Fruit fly (Drosophila melanogaster) whole organism, embryonic: ENCODE results near the gene loaf.

Experiments
- Atf6 ChIP-seq: fragments of 200-800 bp; sonication (Bioruptor generic); IDR thresholded peaks from 2 replicates; pipeline ENCODE4 v1.3.6; 2022; ENCODE audit warnings: missing biosample characterization, missing genetic modification characterization
- Bgb ChIP-seq: fragments of 200-800 bp; sonication (Bioruptor generic); IDR thresholded peaks from 2 replicates; pipeline ENCODE4 v1.3.6; 2022; ENCODE audit warnings: missing biosample characterization, missing genetic modification characterization; ENCODE audit not compliant: partially characterized antibody
- CG11093 ChIP-seq: fragments of 200-800 bp; sonication (Bioruptor generic); IDR thresholded peaks from 3 replicates; pipeline ENCODE4 v1.3.6; 2022; ENCODE audit warnings: missing biosample characterization, missing genetic modification characterization
- CG12942 ChIP-seq: fragments of 200-800 bp; sonication (Bioruptor generic); optimal IDR thresholded peaks from 3 replicates; lab custom pipeline; 2016; ENCODE audit warnings: missing biosample characterization, missing genetic modification characterization
- CG13624 ChIP-seq: fragments of 200-800 bp; sonication (Bioruptor generic); optimal IDR thresholded peaks from 2 replicates; lab custom pipeline; 2016; ENCODE audit warnings: missing biosample characterization, missing genetic modification characterization
- CG18476 ChIP-seq: fragments of 200-800 bp; sonication (Bioruptor generic); optimal IDR thresholded peaks from 2 replicates; lab custom pipeline; 2016; ENCODE audit warnings: missing biosample characterization, mild to moderate bottlenecking, missing genetic modification characterization
- CG2120 ChIP-seq: fragments of 200-800 bp; sonication (Bioruptor generic); optimal IDR thresholded peaks from 3 replicates; lab custom pipeline; 2016; ENCODE audit warnings: missing biosample characterization, missing genetic modification characterization
- CG34376 ChIP-seq: fragments of 200-800 bp; sonication (Bioruptor generic); optimal IDR thresholded peaks from 2 replicates; lab custom pipeline; 2018; ENCODE audit warnings: missing biosample characterization, mild to moderate bottlenecking, missing genetic modification characterization
- CG3838 ChIP-seq: fragments of 200-800 bp; sonication (Bioruptor generic); optimal IDR thresholded peaks from 3 replicates; lab custom pipeline; 2016; ENCODE audit warnings: missing biosample characterization, missing genetic modification characterization
- CG43689 ChIP-seq: fragments of 200-800 bp; sonication (Bioruptor generic); IDR thresholded peaks from 2 replicates; pipeline ENCODE4 v1.3.6; 2022; ENCODE audit warnings: missing biosample characterization, missing genetic modification characterization
- CG4617 ChIP-seq: fragments of 200-800 bp; sonication (Bioruptor generic); optimal IDR thresholded peaks from 3 replicates; lab custom pipeline; 2016; ENCODE audit warnings: missing biosample characterization, missing genetic modification characterization, borderline replicate concordance
- CG6683 ChIP-seq: fragments of 200-800 bp; sonication (Bioruptor generic); optimal IDR thresholded peaks from 2 replicates; lab custom pipeline; 2017; ENCODE audit warnings: missing biosample characterization, mild to moderate bottlenecking, missing genetic modification characterization, missing genetic modification reagents
- CG6689 ChIP-seq: fragments of 200-800 bp; sonication (Bioruptor generic); IDR thresholded peaks from 2 replicates; pipeline ENCODE4 v1.3.6; 2022; ENCODE audit warnings: missing biosample characterization, missing genetic modification characterization
- CG6791 ChIP-seq: fragments of 200-800 bp; sonication (Bioruptor generic); IDR thresholded peaks from 3 replicates; pipeline ENCODE4 v1.3.6; 2022; ENCODE audit warnings: missing biosample characterization, missing genetic modification characterization; ENCODE audit not compliant: partially characterized antibody
- CG7357 ChIP-seq: fragments of 200-800 bp; sonication (Bioruptor generic); IDR thresholded peaks from 3 replicates; pipeline ENCODE4 v1.3.6; 2022; ENCODE audit warnings: missing biosample characterization, missing genetic modification characterization
- CG7745 ChIP-seq: fragments of 200-800 bp; sonication (Bioruptor generic); optimal IDR thresholded peaks from 2 replicates; lab custom pipeline; 2018; ENCODE audit warnings: missing biosample characterization, mild to moderate bottlenecking, missing genetic modification characterization, moderate library complexity
- CG9797 ChIP-seq: fragments of 200-800 bp; sonication (Bioruptor generic); optimal IDR thresholded peaks from 3 replicates; lab custom pipeline; 2018; ENCODE audit warnings: missing biosample characterization, mild to moderate bottlenecking, missing genetic modification characterization
- CG9876 ChIP-seq: fragments of 200-800 bp; sonication (Bioruptor generic); optimal IDR thresholded peaks from 2 replicates; lab custom pipeline; 2016; ENCODE audit warnings: missing biosample characterization, missing genetic modification characterization
- Dek ChIP-seq: fragments of 200-800 bp; sonication (Bioruptor generic); optimal IDR thresholded peaks from 3 replicates; lab custom pipeline; 2019; ENCODE audit warnings: missing biosample characterization, mild to moderate bottlenecking, missing genetic modification characterization, moderate library complexity
- Dip3 ChIP-seq: fragments of 200-800 bp; sonication (Bioruptor generic); optimal IDR thresholded peaks from 3 replicates; lab custom pipeline; 2016; ENCODE audit warnings: missing biosample characterization, missing genetic modification characterization
- Dp ChIP-seq: fragments of 200-800 bp; sonication (Bioruptor generic); optimal IDR thresholded peaks from 2 replicates; lab custom pipeline; 2018; ENCODE audit warnings: missing biosample characterization, mild to moderate bottlenecking, missing genetic modification characterization, moderate library complexity
- Eip74EF ChIP-seq, 2 experiments: fragments of 200-800 bp in 1 of 2; fragments of >200 bp in 1 of 2; sonication (Bioruptor generic) in 1 of 2; optimal IDR thresholded peaks; 2 replicates each; lab custom pipeline; 2017 to 2019; ENCODE audit warnings: missing biosample characterization in 2 of 2, missing genetic modification characterization in 2 of 2, mild to moderate bottlenecking in 1 of 2, moderate library complexity in 1 of 2
- Gug ChIP-seq: fragments of 200-800 bp; sonication (Bioruptor generic); IDR thresholded peaks from 4 replicates; pipeline ENCODE4 v1.3.6; 2022; ENCODE audit warnings: missing biosample characterization, missing genetic modification characterization
- Hey ChIP-seq: fragments of 200-800 bp; sonication (Bioruptor generic); optimal IDR thresholded peaks from 3 replicates; lab custom pipeline; 2018; ENCODE audit warnings: missing biosample characterization, mild to moderate bottlenecking, missing genetic modification characterization
- NC2α ChIP-seq: fragments of 200-800 bp; sonication (Bioruptor generic); optimal IDR thresholded peaks from 2 replicates; lab custom pipeline; 2016; ENCODE audit warnings: missing biosample characterization, missing genetic modification characterization
- Rfx ChIP-seq: fragments of 200-800 bp; sonication (Bioruptor generic); IDR thresholded peaks from 2 replicates; pipeline ENCODE4 v1.3.6; 2022; ENCODE audit warnings: missing biosample characterization, missing genetic modification characterization
- br ChIP-seq: fragments of >200 bp; optimal IDR thresholded peaks from 2 replicates; lab custom pipeline; 2017
- cato ChIP-seq: fragments of 200-800 bp; sonication (Bioruptor generic); optimal IDR thresholded peaks from 2 replicates; lab custom pipeline; 2016; ENCODE audit warnings: missing biosample characterization, missing genetic modification characterization, borderline replicate concordance
- chn ChIP-seq: fragments of 200-800 bp; sonication (Bioruptor generic); optimal IDR thresholded peaks from 2 replicates; lab custom pipeline; 2016; ENCODE audit warnings: missing biosample characterization, missing genetic modification characterization
- disco-r ChIP-seq: fragments of 200-800 bp; sonication (Bioruptor generic); optimal IDR thresholded peaks from 2 replicates; lab custom pipeline; 2016; ENCODE audit warnings: missing biosample characterization, missing genetic modification characterization
- eve ChIP-seq, 2 experiments: fragments of >200 bp; optimal IDR thresholded peaks; 2 replicates each; lab custom pipeline; 2017; ENCODE audit warnings: missing biosample characterization in 2 of 2, missing genetic modification characterization in 2 of 2
- fd102C ChIP-seq: fragments of 200-800 bp; sonication (Bioruptor generic); optimal IDR thresholded peaks from 2 replicates; lab custom pipeline; 2018; ENCODE audit warnings: missing biosample characterization, mild to moderate bottlenecking, missing genetic modification characterization, moderate library complexity
- gcm2 ChIP-seq: fragments of 200-800 bp; sonication (Bioruptor generic); optimal IDR thresholded peaks from 2 replicates; lab custom pipeline; 2016; ENCODE audit warnings: missing biosample characterization, missing genetic modification characterization
- kah ChIP-seq: fragments of 200-800 bp; sonication (Bioruptor generic); optimal IDR thresholded peaks from 2 replicates; lab custom pipeline; 2018; ENCODE audit warnings: missing biosample characterization, mild to moderate bottlenecking, missing genetic modification characterization
- klu ChIP-seq: fragments of 200-800 bp; sonication (Bioruptor generic); IDR thresholded peaks from 2 replicates; pipeline ENCODE4 v1.3.6; 2022; ENCODE audit warnings: missing biosample characterization, missing genetic modification characterization
- lilli ChIP-seq: fragments of 200-800 bp; sonication (Bioruptor generic); optimal IDR thresholded peaks from 3 replicates; lab custom pipeline; 2016; ENCODE audit warnings: missing biosample characterization, missing genetic modification characterization
- lola ChIP-seq, 3 experiments: fragments of >200 bp in 2 of 3; fragments of 200-800 bp in 1 of 3; sonication (Bioruptor generic) in 1 of 3; optimal IDR thresholded peaks; 2 replicates each; lab custom pipeline; 2017 to 2019; ENCODE audit warnings: missing biosample characterization in 3 of 3, missing genetic modification characterization in 3 of 3, mild to moderate bottlenecking in 1 of 3, moderate library complexity in 1 of 3
- nerfin-2 ChIP-seq: fragments of 200-800 bp; sonication (Bioruptor generic); IDR thresholded peaks from 2 replicates; pipeline ENCODE4 v1.3.6; 2022; ENCODE audit warnings: missing biosample characterization, missing genetic modification characterization; ENCODE audit not compliant: partially characterized antibody
- oc ChIP-seq: fragments of 200-800 bp; sonication (Bioruptor generic); optimal IDR thresholded peaks from 2 replicates; lab custom pipeline; 2018; ENCODE audit warnings: missing biosample characterization, mild to moderate bottlenecking, missing genetic modification characterization, moderate library complexity
- onecut ChIP-seq: fragments of 200-800 bp; sonication (Bioruptor generic); IDR thresholded peaks from 2 replicates; pipeline ENCODE4 v1.3.6; 2022; ENCODE audit warnings: missing biosample characterization, missing genetic modification characterization
- org-1 ChIP-seq: fragments of 200-800 bp; sonication (Bioruptor generic); optimal IDR thresholded peaks from 2 replicates; lab custom pipeline; 2017; ENCODE audit warnings: missing biosample characterization, missing genetic modification characterization
- pho ChIP-seq: fragments of 200-800 bp; sonication (Bioruptor generic); optimal IDR thresholded peaks from 2 replicates; lab custom pipeline; 2016; ENCODE audit warnings: missing biosample characterization, missing genetic modification characterization
- ranshi ChIP-seq: fragments of 200-800 bp; sonication (Bioruptor generic); IDR thresholded peaks from 2 replicates; pipeline ENCODE4 v1.3.6; 2022; ENCODE audit warnings: missing biosample characterization, missing genetic modification characterization
- repo ChIP-seq: fragments of 200-800 bp; sonication (Bioruptor generic); optimal IDR thresholded peaks from 2 replicates; lab custom pipeline; 2016; ENCODE audit warnings: missing biosample characterization, missing genetic modification characterization
- row ChIP-seq: fragments of 200-800 bp; sonication (Bioruptor generic); IDR thresholded peaks from 3 replicates; pipeline ENCODE4 v1.3.6; 2022; ENCODE audit warnings: missing biosample characterization, missing genetic modification characterization
- schlank ChIP-seq: fragments of 200-800 bp; sonication (Bioruptor generic); optimal IDR thresholded peaks from 2 replicates; lab custom pipeline; 2018; ENCODE audit warnings: missing biosample characterization, mild to moderate bottlenecking, missing genetic modification characterization
- sd ChIP-seq: fragments of 200-800 bp; sonication (Bioruptor generic); optimal IDR thresholded peaks from 3 replicates; lab custom pipeline; 2018; ENCODE audit warnings: missing biosample characterization, mild to moderate bottlenecking, missing genetic modification characterization, moderate library complexity
- tgo ChIP-seq: fragments of 200-800 bp; sonication (Bioruptor generic); IDR thresholded peaks from 3 replicates; pipeline ENCODE4 v1.3.6; 2022; ENCODE audit warnings: missing biosample characterization, missing genetic modification characterization
- trem ChIP-seq: fragments of 200-800 bp; optimal IDR thresholded peaks from 3 replicates; lab custom pipeline; 2019; ENCODE audit warnings: missing biosample characterization, mild to moderate bottlenecking, missing genetic modification characterization, moderate library complexity
- trh ChIP-seq: fragments of 200-800 bp; sonication (Bioruptor generic); optimal IDR thresholded peaks from 2 replicates; lab custom pipeline; 2016; ENCODE audit warnings: missing biosample characterization, missing genetic modification characterization
- twi ChIP-seq: fragments of 200-800 bp; optimal IDR thresholded peaks from 2 replicates; lab custom pipeline; 2019; ENCODE audit warnings: missing biosample characterization, mild to moderate bottlenecking, missing genetic modification characterization, moderate library complexity
- vfl ChIP-seq: fragments of 200-800 bp; sonication (Bioruptor generic); optimal IDR thresholded peaks from 2 replicates; lab custom pipeline; 2016; ENCODE audit warnings: missing biosample characterization, missing genetic modification characterization

The loaf gene

DNA sequence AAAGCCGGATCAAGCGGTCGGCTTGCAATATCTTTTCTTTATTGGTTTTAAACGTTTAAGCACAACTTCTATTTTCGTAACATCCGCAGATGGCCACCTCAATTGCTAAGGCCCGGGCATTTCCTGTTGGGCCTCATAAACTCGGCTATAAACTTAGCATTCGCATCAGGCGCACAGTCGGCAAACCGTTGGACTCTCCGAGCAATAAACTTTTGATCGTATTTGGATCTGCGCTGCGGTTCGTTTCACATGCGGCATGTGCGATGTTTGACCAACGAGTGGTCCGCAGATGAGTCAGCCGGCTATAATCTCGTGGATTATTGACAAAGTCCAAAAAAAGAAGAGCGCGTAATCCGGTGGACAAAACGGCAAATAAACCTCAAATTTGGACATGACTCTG, 54.2 kb downstream of the loaf start (continued):
- no peak for TF ChIP-seq ranshi
- TF ChIP-seq Dp (GFP tag; lab: Kevin White, UChicago) = no peak
- TF ChIP-seq oc (tag; lab: Kevin White, UChicago) = no peak
- TF ChIP-seq Hey (tag; lab: Kevin White, UChicago) = no peak
- no peak for TF ChIP-seq gcm2
- peak in 1 of 2 experiments; percentile 11 for TF ChIP-seq Eip74EF (GFP tag; optimal IDR thresholded peaks at IDR 0.05; lab: Kevin White, UChicago)
- TF ChIP-seq trem = no peak
- no peak for TF ChIP-seq lola (GFP tag; optimal IDR thresholded peaks at IDR 0.05; lab: Kevin White, UChicago)
- no peak for TF ChIP-seq CG6791 (GFP tag; lab: Robert Waterston, UW)
- no peak for TF ChIP-seq twi (tag; lab: Kevin White, UChicago)
- TF ChIP-seq br (lab: Kevin White, UChicago) = no peak
- no peak for TF ChIP-seq CG7357 (GFP tag; lab: Robert Waterston, UW)
- TF ChIP-seq sd = peak; percentile 49
- no peak for TF ChIP-seq CG3838
- peak; percentile 37; the same call in 1 of the 2 replicates for TF ChIP-seq Rfx (GFP tag; lab: Robert Waterston, UW)
- TF ChIP-seq onecut (GFP tag; lab: Robert Waterston, UW) = no peak
- no peak for TF ChIP-seq repo (GFP tag; lab: Kevin White, UChicago)
- TF ChIP-seq Dip3 (GFP tag; lab: Kevin White, UChicago) = no peak
- 0 out of 2 replicates have a peak, but pooled peaks have one; percentile 16 for TF ChIP-seq klu (GFP tag; lab: Robert Waterston, UW)
- no peak for TF ChIP-seq CG9797 (GFP tag; lab: Kevin White, UChicago)
- no peak for TF ChIP-seq CG2120
- TF ChIP-seq CG18476 (GFP tag; lab: Kevin White, UChicago) = no peak
- TF ChIP-seq lilli (GFP tag; lab: Kevin White, UChicago) = no peak
- no peak for TF ChIP-seq Dek (tag; lab: Kevin White, UChicago)
- no peak for TF ChIP-seq row (GFP tag; lab: Robert Waterston, UW)
- TF ChIP-seq CG13624 (GFP tag; lab: Kevin White, UChicago) = no peak
- peak; percentile 41; the same call in 1 of the 2 replicates for TF ChIP-seq CG43689 (GFP tag; lab: Robert Waterston, UW)
- TF ChIP-seq org-1 = no peak
- TF ChIP-seq CG9876 = no peak
- TF ChIP-seq CG7745 (tag; lab: Kevin White, UChicago) = no peak
- TF ChIP-seq CG12942 (GFP tag; lab: Kevin White, UChicago) = no peak
- TF ChIP-seq Bgb (GFP tag; lab: Robert Waterston, UW) = 0 out of 2 replicates have a peak, but pooled peaks have one; percentile 9
- no peak for TF ChIP-seq cato
- TF ChIP-seq eve (GFP tag; optimal IDR thresholded peaks at IDR 0.05; lab: Kevin White, UChicago) = no peak
- TF ChIP-seq nerfin-2 = no peak
- no peak for TF ChIP-seq pho
- no peak for TF ChIP-seq Gug (GFP tag; lab: Robert Waterston, UW)
- no peak for TF ChIP-seq disco-r
- TF ChIP-seq schlank (tag; lab: Kevin White, UChicago) = no peak
- no peak for TF ChIP-seq chn (GFP tag; lab: Kevin White, UChicago)
- TF ChIP-seq CG6689 (GFP tag; lab: Robert Waterston, UW) = no peak
- no peak for TF ChIP-seq CG4617 (GFP tag; lab: Kevin White, UChicago)
- TF ChIP-seq Atf6 (GFP tag; lab: Robert Waterston, UW) = peak; percentile 54; the same call in 1 of the 2 replicates
- TF ChIP-seq CG11093 = no peak
- TF ChIP-seq trh (GFP tag; lab: Kevin White, UChicago) = no peak
- TF ChIP-seq tgo = no peak
- no peak for TF ChIP-seq CG34376 (GFP tag; lab: Kevin White, UChicago)
- TF ChIP-seq vfl (GFP tag; lab: Kevin White, UChicago) = no peak
- TF ChIP-seq NC2α = no peak
- no peak for TF ChIP-seq kah (GFP tag; lab: Kevin White, UChicago)
- no peak for TF ChIP-seq CG6683 (GFP tag; lab: Kevin White, UChicago)
- no peak for TF ChIP-seq fd102C (GFP tag; lab: Kevin White, UChicago)
